Fruit fly (Drosophila melanogaster): ENCODE measurements around the gene CG18641.

Gene CG18641

dm6 chr2L:2454644-2455043 lies 39.5 kb upstream of the CG18641 start (continued):
- peak; percentile 91 for TF ChIP-seq CG17385 (GFP tag; optimal IDR thresholded peaks at IDR 0.05)
- TF ChIP-seq Hr39 (optimal IDR thresholded peaks at IDR 0.05), result no peak
- TF ChIP-seq Sox100B (GFP tag; optimal IDR thresholded peaks at IDR 0.05), result no peak
- TF ChIP-seq CG4328 (GFP tag; optimal IDR thresholded peaks at IDR 0.05), result no peak
- no peak for TF ChIP-seq CG3995 (GFP tag; optimal IDR thresholded peaks at IDR 0.05)
- no peak for TF ChIP-seq chn (GFP tag; optimal IDR thresholded peaks at IDR 0.05)
- TF ChIP-seq CG11093 (GFP tag; IDR thresholded peaks at IDR 0.05), result no peak
- peak; percentile 24; the same call in 1 of the 4 replicates for TF ChIP-seq Dll (GFP tag; IDR thresholded peaks at IDR 0.05; ENCODE audit: partially characterized antibody)
- TF ChIP-seq phol (tag; optimal IDR thresholded peaks at IDR 0.05), result no peak
- TF ChIP-seq CG8478 (optimal IDR thresholded peaks at IDR 0.05), result peak; percentile 86
- no peak for TF ChIP-seq Hey (tag; optimal IDR thresholded peaks at IDR 0.05)
- TF ChIP-seq cg (GFP tag; optimal IDR thresholded peaks at IDR 0.05), result peak; percentile 95
- no peak for TF ChIP-seq gem (tag; optimal IDR thresholded peaks at IDR 0.05)
- no peak for TF ChIP-seq CG14860 (GFP tag; IDR thresholded peaks at IDR 0.05; ENCODE audit: partially characterized antibody)
- TF ChIP-seq peb (GFP tag; IDR thresholded peaks at IDR 0.05), result no peak
- no peak for TF ChIP-seq esg (GFP tag; conservative IDR thresholded peaks at IDR 0.05)
- no peak for TF ChIP-seq CG1024 (GFP tag; IDR thresholded peaks at IDR 0.05)
- no peak for TF ChIP-seq Mrtf (GFP tag; IDR thresholded peaks at IDR 0.05)
- TF ChIP-seq NK7.1 (GFP tag; optimal IDR thresholded peaks at IDR 0.05), result no peak
- TF ChIP-seq CG16813 (GFP tag; IDR thresholded peaks at IDR 0.05; ENCODE audit: partially characterized antibody), result peak; percentile 32; the same call in 1 of the 3 replicates
- TF ChIP-seq bbx (GFP tag; IDR thresholded peaks at IDR 0.05; ENCODE audit: partially characterized antibody), result peak; percentile 47
- TF ChIP-seq maf-S (GFP tag; optimal IDR thresholded peaks at IDR 0.05), result no peak
- TF ChIP-seq CG7987 (GFP tag; optimal IDR thresholded peaks at IDR 0.05), result no peak
- no peak for TF ChIP-seq CG17361 (GFP tag; IDR thresholded peaks at IDR 0.05)
- no peak for TF ChIP-seq run (tag; optimal IDR thresholded peaks at IDR 0.05)
- TF ChIP-seq h (optimal IDR thresholded peaks at IDR 0.05), result no peak
- TF ChIP-seq dmrt99B (tag; optimal IDR thresholded peaks at IDR 0.05), result no peak
- peak; percentile 64 for TF ChIP-seq Bgb (GFP tag; IDR thresholded peaks at IDR 0.05; ENCODE audit: partially characterized antibody)
- peak; percentile 53 for TF ChIP-seq Kr (GFP tag; optimal IDR thresholded peaks at IDR 0.05)
- TF ChIP-seq ttk (GFP tag; IDR thresholded peaks at IDR 0.05), result no peak
- TF ChIP-seq BtbVII (GFP tag; optimal IDR thresholded peaks at IDR 0.05), result no peak
- TF ChIP-seq Optix (GFP tag; IDR thresholded peaks at IDR 0.05), result no peak
- TF ChIP-seq CG4404 (GFP tag; IDR thresholded peaks at IDR 0.05), result no peak
- peak; percentile 44 for TF ChIP-seq oc (tag; optimal IDR thresholded peaks at IDR 0.05)
- TF ChIP-seq CG8281 (tag; optimal IDR thresholded peaks at IDR 0.05), result no peak
- peak; percentile 70; the same call in 2 of the 3 replicates for TF ChIP-seq ci (GFP tag; IDR thresholded peaks at IDR 0.05)
- TF ChIP-seq kni (GFP tag; optimal IDR thresholded peaks at IDR 0.05), result peak; percentile 66
- TF ChIP-seq Jarid2 (GFP tag; optimal IDR thresholded peaks at IDR 0.05), result peak; percentile 79
- no peak for TF ChIP-seq shn (GFP tag; optimal IDR thresholded peaks at IDR 0.05)
- peak; percentile 99 for TF ChIP-seq grn (GFP tag; optimal IDR thresholded peaks at IDR 0.05)
- peak; percentile 18; the same call in 1 of the 2 replicates for TF ChIP-seq E2f2 (GFP tag; IDR thresholded peaks at IDR 0.05)
- peak; percentile 74 for TF ChIP-seq sens (GFP tag)
- peak; percentile 26 for TF ChIP-seq pros (GFP tag; optimal IDR thresholded peaks at IDR 0.05)
- peak; percentile 39; the same call in 1 of the 2 replicates for TF ChIP-seq chm (GFP tag; IDR thresholded peaks at IDR 0.05)
- TF ChIP-seq Awh (GFP tag; IDR thresholded peaks at IDR 0.05), result no peak
- TF ChIP-seq vvl (GFP tag; IDR thresholded peaks at IDR 0.05), result peak; percentile 29; the same call in 1 of the 2 replicates
- peak; percentile 51; the same call in 1 of the 3 replicates for TF ChIP-seq CG6791 (GFP tag; IDR thresholded peaks at IDR 0.05; ENCODE audit: partially characterized antibody)
- peak; percentile 94 for TF ChIP-seq CG10321 (GFP tag; IDR thresholded peaks at IDR 0.05)
- TF ChIP-seq Dbx (GFP tag; IDR thresholded peaks at IDR 0.05), result no peak
- no peak for TF ChIP-seq CG8290 (GFP tag; optimal IDR thresholded peaks at IDR 0.05)
- no peak for TF ChIP-seq CG8290 (tag; optimal IDR thresholded peaks at IDR 0.05)
- peak in 1 of 2 experiments; percentile 28 for TF ChIP-seq tll (GFP tag; optimal IDR thresholded peaks at IDR 0.05)

Data from whole organism, embryonic.